Worm (Caenorhabditis elegans): Measurements from ENCODE around the gene Y43F8B.10.

Y43F8B.10 gene

DNA sequence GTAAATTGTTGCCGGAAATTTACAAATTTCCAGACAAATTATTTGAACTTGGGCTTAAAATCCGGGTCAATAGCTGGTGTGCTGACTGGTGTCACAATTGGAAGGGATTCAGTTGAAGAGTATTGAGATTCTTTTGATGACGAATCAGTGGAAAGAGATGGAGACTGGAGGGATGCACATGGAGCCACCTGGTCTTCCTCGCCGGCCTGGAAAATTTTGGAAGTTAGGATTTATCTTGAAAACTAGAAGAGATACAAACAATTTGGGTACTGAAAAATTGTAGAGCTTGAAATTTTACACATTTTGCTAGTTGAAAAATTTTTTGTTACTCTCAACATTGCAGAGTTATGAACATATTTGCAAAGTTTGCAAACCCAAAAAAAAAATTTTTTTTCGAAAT, 45.9 kb downstream of the Y43F8B.10 start (continued):
- TF ChIP-seq repo-1 (tag; optimal IDR thresholded peaks at IDR 0.05) (peak; percentile 5), hsf-1 (GFP tag; IDR thresholded peaks at IDR 0.05) (0 out of 2 replicates have a peak, but pooled peaks have one; percentile 11), zim-3 (tag; optimal IDR thresholded peaks at IDR 0.05) (peak; percentile 76), ztf-25 (GFP tag; IDR thresholded peaks at IDR 0.05) (0 out of 2 replicates have a peak, but pooled peaks have one; percentile 51), chd-7 (tag; optimal IDR thresholded peaks at IDR 0.05) (peak; percentile 65), nfya-2 (GFP tag; IDR thresholded peaks at IDR 0.05) (no peak), somi-1 (GFP tag; optimal IDR thresholded peaks at IDR 0.05) (no peak), bed-1 (GFP tag; IDR thresholded peaks at IDR 0.05) (0 out of 2 replicates have a peak, but pooled peaks have one; percentile 55), mcd-1 (GFP tag; IDR thresholded peaks at IDR 0.05) (no peak)

DNA sequence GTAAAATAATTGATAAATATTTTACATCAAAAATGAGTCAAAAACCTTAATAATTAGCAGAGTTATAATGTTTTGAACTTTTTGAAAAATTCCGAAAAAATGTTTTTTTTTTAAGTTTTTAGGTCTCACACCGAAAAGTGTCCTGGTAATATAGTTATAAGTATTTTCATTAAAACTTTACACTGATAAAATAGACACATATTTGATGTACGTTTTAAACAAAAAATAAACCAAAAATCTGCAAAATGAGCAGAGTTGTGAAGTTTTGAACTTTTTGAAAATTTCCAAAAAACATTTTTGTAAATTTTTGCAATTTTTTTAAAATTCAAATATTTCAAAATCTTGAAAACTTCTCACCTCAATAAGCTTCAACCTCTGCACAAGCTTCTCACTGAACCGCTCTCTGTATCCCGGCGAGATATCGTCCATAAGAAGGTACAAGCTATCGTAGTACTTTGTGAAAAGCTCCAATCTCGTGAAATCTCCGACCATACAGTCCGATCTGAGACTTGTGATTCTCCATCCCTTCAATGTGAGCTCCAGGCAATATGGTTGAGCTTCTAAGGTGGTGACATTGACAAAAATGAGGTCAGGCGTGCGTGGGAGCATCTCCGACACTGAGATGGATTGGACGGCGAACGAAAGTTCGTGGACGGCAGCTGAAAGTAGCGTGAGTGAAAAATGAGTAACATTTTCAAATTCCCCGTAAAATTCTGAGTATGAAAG, 46.5 kb downstream of the Y43F8B.10 start:
- TF ChIP-seq ama-1 (optimal IDR thresholded peaks at IDR 0.05) (peak; percentile 73), ama-1 (GFP tag; optimal IDR thresholded peaks at IDR 0.05) (no peak), cebp-1 (GFP tag; IDR thresholded peaks at IDR 0.05) (no peak), cebp-1 (tag; optimal IDR thresholded peaks at IDR 0.05) (no peak), B0261.1 (tag; optimal IDR thresholded peaks at IDR 0.05) (no peak), lin-35 (GFP tag; optimal IDR thresholded peaks at IDR 0.05) (peak in 1 of 3 experiments; percentile 5), nfya-1 (tag; optimal IDR thresholded peaks at IDR 0.05; ENCODE audit: borderline replicate concordance, insufficient read depth) (no peak), Y53G8AR.9 (GFP tag; conservative IDR thresholded peaks at IDR 0.05) (0 out of 2 replicates have a peak, but pooled peaks have one; percentile 12)

DNA sequence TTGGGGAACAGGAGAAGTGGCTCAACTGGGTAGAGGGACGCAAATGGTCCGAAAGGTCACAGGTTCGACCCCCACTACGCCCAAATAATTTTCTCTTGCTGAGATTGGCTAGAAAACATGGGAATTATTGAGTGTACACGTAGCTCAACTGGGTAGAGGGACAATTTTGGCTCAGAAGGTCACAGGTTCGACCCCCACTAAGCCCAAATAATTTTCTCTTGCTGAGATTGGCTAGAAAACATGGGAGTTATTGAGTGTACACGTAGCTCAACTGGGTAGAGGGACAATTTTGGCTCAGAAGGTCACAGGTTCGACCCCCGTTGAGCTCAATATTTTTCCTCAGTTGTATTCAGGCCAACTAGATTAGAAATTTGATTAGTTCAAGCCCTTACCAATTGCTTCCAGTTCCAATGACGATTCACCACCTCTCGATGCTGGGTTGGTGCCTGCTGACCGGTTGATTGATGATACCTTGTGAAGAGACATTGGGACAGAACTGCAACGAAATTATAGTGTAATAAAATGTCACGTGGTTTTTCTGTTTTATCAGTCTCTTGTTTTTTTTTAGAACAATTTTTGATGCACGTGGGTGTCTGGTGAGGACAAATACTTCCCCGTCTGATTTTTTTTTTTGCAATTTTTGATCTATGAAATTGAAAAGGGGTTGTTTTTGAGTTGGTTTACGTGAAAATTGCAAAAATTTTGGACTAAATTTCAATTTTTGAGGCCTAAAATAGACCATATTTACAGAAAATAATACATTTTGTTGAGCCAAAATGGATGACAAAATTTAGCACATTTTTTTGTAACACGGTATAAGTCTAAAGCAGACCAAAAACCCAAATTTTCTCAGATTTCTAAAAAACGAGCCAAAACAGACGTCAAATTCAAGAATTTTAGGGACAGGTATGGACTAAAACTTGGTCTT, 47.4 kb downstream of the Y43F8B.10 start:
- no peak for TF ChIP-seq D2030.7 (GFP tag; IDR thresholded peaks at IDR 0.05)
- TF ChIP-seq ztf-26 (tag; optimal IDR thresholded peaks at IDR 0.05), result peak; percentile 32
- peak; percentile 37 for TF ChIP-seq ama-1 (optimal IDR thresholded peaks at IDR 0.05)
- TF ChIP-seq ama-1 (GFP tag; optimal IDR thresholded peaks at IDR 0.05), result peak in 1 of 2 experiments; percentile 20
- TF ChIP-seq ztf-18 (tag; optimal IDR thresholded peaks at IDR 0.05), result peak; percentile 47
- TF ChIP-seq F57A8.1 (GFP tag; optimal IDR thresholded peaks at IDR 0.05), result no peak
- no peak; the same call in 1 of the 2 replicates for TF ChIP-seq egl-44 (GFP tag; IDR thresholded peaks at IDR 0.05)
- 0 out of 2 replicates have a peak, but pooled peaks have one; percentile 18 for TF ChIP-seq B0336.3 (GFP tag; IDR thresholded peaks at IDR 0.05)
- peak; percentile 53 for TF ChIP-seq mes-4 (tag; optimal IDR thresholded peaks at IDR 0.05)
- TF ChIP-seq lin-26 (GFP tag; IDR thresholded peaks at IDR 0.05), result peak; percentile 63; the same call in 1 of the 2 replicates
- no peak for TF ChIP-seq ceh-91 (GFP tag; IDR thresholded peaks at IDR 0.05)
- peak; percentile 31; the same call in 1 of the 2 replicates for TF ChIP-seq mcd-1 (GFP tag; IDR thresholded peaks at IDR 0.05)
- TF ChIP-seq tbp1 (GFP tag; optimal IDR thresholded peaks at IDR 0.05), result peak; percentile 74
- no peak for TF ChIP-seq F23B12.7 (tag; optimal IDR thresholded peaks at IDR 0.05; ENCODE audit: insufficient read depth)
- TF ChIP-seq madf-6 (GFP tag; IDR thresholded peaks at IDR 0.05), result peak; percentile 23
- TF ChIP-seq gei-17 (GFP tag; optimal IDR thresholded peaks at IDR 0.05), result peak; percentile 24
- no peak for TF ChIP-seq somi-1 (GFP tag; optimal IDR thresholded peaks at IDR 0.05)
- TF ChIP-seq nhr-90 (tag; optimal IDR thresholded peaks at IDR 0.05), result peak; percentile 26
- TF ChIP-seq rpc-1 (optimal IDR thresholded peaks at IDR 0.05), result peak; percentile 37
- peak; percentile 67 for TF ChIP-seq rpc-1 (tag; optimal IDR thresholded peaks at IDR 0.05)
- TF ChIP-seq cebp-2 (GFP tag; IDR thresholded peaks at IDR 0.05), result peak; percentile 63
- TF ChIP-seq hmg-1.2 (GFP tag; IDR thresholded peaks at IDR 0.05), result peak; percentile 34; the same call in 1 of the 2 replicates
- no peak for TF ChIP-seq fkh-3 (tag; optimal IDR thresholded peaks at IDR 0.05)
- peak; percentile 13 for TF ChIP-seq die-1 (tag; optimal IDR thresholded peaks at IDR 0.05)
- no peak for TF ChIP-seq snpc-3.4 (tag; optimal IDR thresholded peaks at IDR 0.05)
- peak; percentile 0 for TF ChIP-seq attf-5 (GFP tag; optimal IDR thresholded peaks at IDR 0.05)
- TF ChIP-seq cebp-1 (GFP tag; IDR thresholded peaks at IDR 0.05), result no peak
- peak; percentile 4 for TF ChIP-seq cebp-1 (tag; optimal IDR thresholded peaks at IDR 0.05)
- peak; percentile 55 for TF ChIP-seq B0261.1 (tag; optimal IDR thresholded peaks at IDR 0.05)
- peak; percentile 47; the same call in 1 of the 2 replicates for TF ChIP-seq rcor-1 (GFP tag; IDR thresholded peaks at IDR 0.05)
- peak in 1 of 3 experiments; percentile 14 for TF ChIP-seq lin-35 (GFP tag; optimal IDR thresholded peaks at IDR 0.05)
- TF ChIP-seq ZK185.1 (tag; optimal IDR thresholded peaks at IDR 0.05; ENCODE audit: poor library complexity, severe bottlenecking), result no peak
